Worm (Caenorhabditis elegans) whole organism, L4 larva: ENCODE results near the gene B0024.4.
"Not testable (repeated sequence)": the region's sequence is repeated elsewhere in the genome, so short reads cannot be mapped to it uniquely, and the experiment has no call there.

ENCODE experiments used
- D1046.2 ChIP-seq: fragments of 200-800 bp; sonication (Bioruptor generic); IDR thresholded peaks from 2 replicates; pipeline ENCODE4 v1.3.6; 2022; ENCODE audit warnings: missing genetic modification characterization, missing compliant biosample characterization
- F10B5.3 ChIP-seq: sonication (generic microtip); optimal IDR thresholded peaks from 2 replicates; lab custom pipeline; 2016; ENCODE audit warnings: mild to moderate bottlenecking, missing genetic modification characterization, missing compliant biosample characterization
- F37D6.2 ChIP-seq: sonication (generic microtip); optimal IDR thresholded peaks from 2 replicates; lab custom pipeline; 2016; ENCODE audit warnings: mild to moderate bottlenecking, missing genetic modification characterization, missing compliant biosample characterization
- F49E8.2 ChIP-seq: sonication (generic microtip); optimal IDR thresholded peaks from 2 replicates; lab custom pipeline; 2016; ENCODE audit warnings: missing compliant biosample characterization, mild to moderate bottlenecking, missing genetic modification characterization, borderline replicate concordance
- T20F7.1 ChIP-seq: fragments of 200-800 bp; sonication (Bioruptor generic); optimal IDR thresholded peaks from 2 replicates; lab custom pipeline; 2018; ENCODE audit warnings: mild to moderate bottlenecking, missing genetic modification characterization, missing compliant biosample characterization
- T26A8.4 ChIP-seq: fragments of 200-800 bp; sonication (Bioruptor generic); IDR thresholded peaks from 2 replicates; pipeline ENCODE4 v1.3.6; 2022; ENCODE audit warnings: missing genetic modification characterization, missing compliant biosample characterization
- Y48G9A.11 ChIP-seq: fragments of 200-800 bp; sonication (Bioruptor generic); IDR thresholded peaks from 2 replicates; pipeline ENCODE4 v1.3.6; 2022; ENCODE audit warnings: missing genetic modification reagents, missing genetic modification characterization, missing compliant biosample characterization
- Y75B8A.6 ChIP-seq: fragments of 200-800 bp; sonication (Bioruptor generic); IDR thresholded peaks from 2 replicates; pipeline ENCODE4 v1.3.6; 2022; ENCODE audit warnings: missing genetic modification reagents, missing genetic modification characterization, missing compliant biosample characterization
- aha-1 ChIP-seq: fragments of 150-350 bp; peaks from one replicate; lab custom pipeline; 2014; ENCODE audit warnings: missing biosample characterization, missing genetic modification characterization
- arid-1 ChIP-seq: fragments of 200-800 bp; sonication (Bioruptor generic); conservative IDR thresholded peaks from 2 replicates; pipeline ENCODE4 v1.3.6; 2022; ENCODE audit warnings: missing genetic modification reagents, missing genetic modification characterization, missing compliant biosample characterization
- ceh-20 ChIP-seq: fragments of 200-800 bp; sonication (Bioruptor generic); IDR thresholded peaks from 2 replicates; pipeline ENCODE4 v1.3.6; 2022; ENCODE audit warnings: missing genetic modification reagents, missing genetic modification characterization, missing compliant biosample characterization
- ctbp-1 ChIP-seq: fragments of 200-800 bp; sonication (Bioruptor generic); IDR thresholded peaks from 2 replicates; pipeline ENCODE4 v1.3.6; 2022; ENCODE audit warnings: missing genetic modification reagents, missing genetic modification characterization, missing compliant biosample characterization
- daf-16 ChIP-seq, 3 experiments: sonication (generic microtip); optimal IDR thresholded peaks; 2 replicates each; lab custom pipeline; 2016 to 2017; ENCODE audit warnings: missing genetic modification characterization in 3 of 3, missing genetic modification reagents in 3 of 3, mild to moderate bottlenecking in 2 of 3, missing compliant biosample characterization in 2 of 3, missing biosample characterization in 1 of 3, moderate library complexity in 1 of 3
- daf-19 ChIP-seq: fragments of 200-800 bp; sonication (Bioruptor generic); conservative IDR thresholded peaks from 2 replicates; pipeline ENCODE4 v1.3.6; 2022; ENCODE audit warnings: missing genetic modification characterization, missing compliant biosample characterization
- dmd-6 ChIP-seq: fragments of 200-800 bp; sonication (Bioruptor generic); IDR thresholded peaks from 2 replicates; pipeline ENCODE4 v1.3.6; 2022; ENCODE audit warnings: missing genetic modification reagents, missing genetic modification characterization, missing compliant biosample characterization
- dmd-9 ChIP-seq: fragments of 200-800 bp; sonication (Bioruptor generic); IDR thresholded peaks from 2 replicates; pipeline ENCODE4 v1.3.6; 2022; ENCODE audit warnings: missing genetic modification reagents, missing genetic modification characterization, missing compliant biosample characterization
- dpl-1 ChIP-seq: fragments of 150-350 bp; optimal IDR thresholded peaks from 2 replicates; lab custom pipeline; 2014; ENCODE audit warnings: missing biosample characterization, missing genetic modification reagents, missing genetic modification characterization
- dve-1 ChIP-seq: sonication (generic microtip); optimal IDR thresholded peaks from 2 replicates; lab custom pipeline; 2017; ENCODE audit warnings: antibody characterized with exemption, mild to moderate bottlenecking, missing genetic modification characterization, missing compliant biosample characterization; ENCODE audit not compliant: insufficient read depth
- egl-43 ChIP-seq: fragments of 200-800 bp; sonication (Bioruptor generic); IDR thresholded peaks from 2 replicates; pipeline ENCODE4 v1.3.6; 2022; ENCODE audit warnings: missing genetic modification reagents, missing genetic modification characterization, missing compliant biosample characterization
- hif-1 ChIP-seq, 2 experiments: sonication (generic microtip); optimal IDR thresholded peaks; 2 replicates each; lab custom pipeline; 2016 to 2017; ENCODE audit warnings: missing compliant biosample characterization in 2 of 2, missing genetic modification characterization in 2 of 2, missing genetic modification reagents in 2 of 2, missing genotype in 2 of 2, mild to moderate bottlenecking in 1 of 2
- hlh-11 ChIP-seq: fragments of 200-800 bp; sonication (Bioruptor generic); optimal IDR thresholded peaks from 2 replicates; lab custom pipeline; 2018; ENCODE audit warnings: mild to moderate bottlenecking, missing genetic modification characterization, missing compliant biosample characterization
- hmg-1.1 ChIP-seq: fragments of 200-800 bp; sonication (Bioruptor generic); IDR thresholded peaks from 2 replicates; pipeline ENCODE4 v1.3.6; 2022; ENCODE audit warnings: missing genetic modification reagents, missing genetic modification characterization, missing compliant biosample characterization
- lim-7 ChIP-seq: fragments of 200-800 bp; sonication (Bioruptor generic); IDR thresholded peaks from 2 replicates; pipeline ENCODE4 v1.3.6; 2022; ENCODE audit warnings: missing genetic modification characterization, missing compliant biosample characterization
- lin-1 ChIP-seq: fragments of 200-800 bp; sonication (Bioruptor generic); IDR thresholded peaks from 2 replicates; pipeline ENCODE4 v1.3.6; 2022; ENCODE audit warnings: missing genetic modification reagents, missing genetic modification characterization, missing compliant biosample characterization
- lin-29 ChIP-seq: fragments of 200-800 bp; sonication (Bioruptor generic); IDR thresholded peaks from 2 replicates; pipeline ENCODE4 v1.3.6; 2022; ENCODE audit warnings: missing genetic modification reagents, missing genetic modification characterization, missing compliant biosample characterization
- lin-38 ChIP-seq: fragments of 200-800 bp; sonication (Bioruptor generic); IDR thresholded peaks from 2 replicates; pipeline ENCODE4 v1.3.6; 2022; ENCODE audit warnings: missing genetic modification reagents, missing genetic modification characterization, missing compliant biosample characterization
- lsy-2 ChIP-seq, 2 experiments: fragments of 150-350 bp in 1 of 2; sonication (generic microtip) in 1 of 2; optimal IDR thresholded peaks; 2 replicates each; lab custom pipeline; 2014 to 2017; ENCODE audit warnings: missing biosample characterization in 2 of 2, missing genetic modification characterization in 2 of 2
- madf-5 ChIP-seq, 2 experiments: fragments of 200-800 bp; sonication (Bioruptor generic); IDR thresholded peaks; 2 replicates each; pipeline ENCODE4 v1.3.6; 2022; ENCODE audit warnings: missing compliant biosample characterization in 2 of 2, missing genetic modification characterization in 2 of 2
- madf-9 ChIP-seq: fragments of 200-800 bp; sonication (Bioruptor generic); conservative IDR thresholded peaks from 2 replicates; pipeline ENCODE4 v1.3.6; 2022; ENCODE audit warnings: missing genetic modification reagents, missing genetic modification characterization, missing compliant biosample characterization
- mep-1 ChIP-seq: fragments of 150-350 bp; sonication (generic microtip); optimal IDR thresholded peaks from 3 replicates; lab custom pipeline; 2014; ENCODE audit warnings: missing biosample characterization, missing genetic modification characterization
- mes-2 ChIP-seq: sonication (generic microtip); optimal IDR thresholded peaks from 2 replicates; lab custom pipeline; 2016; ENCODE audit warnings: missing genotype, mild to moderate bottlenecking, missing genetic modification characterization, missing compliant biosample characterization; ENCODE audit not compliant: poor library complexity, severe bottlenecking
- mxl-2 ChIP-seq: fragments of 200-800 bp; sonication (Bioruptor generic); conservative IDR thresholded peaks from 2 replicates; pipeline ENCODE4 v1.3.6; 2022; ENCODE audit warnings: missing genetic modification reagents, missing genetic modification characterization, missing compliant biosample characterization
- mxl-3 ChIP-seq: fragments of 200-800 bp; sonication (Bioruptor generic); optimal IDR thresholded peaks from 2 replicates; lab custom pipeline; 2018; ENCODE audit warnings: mild to moderate bottlenecking, missing genetic modification characterization, missing compliant biosample characterization
- nhr-102 ChIP-seq: sonication (generic microtip); optimal IDR thresholded peaks from 2 replicates; lab custom pipeline; 2016; ENCODE audit warnings: mild to moderate bottlenecking, missing genetic modification characterization, moderate library complexity, missing compliant biosample characterization
- nhr-41 ChIP-seq: fragments of 200-800 bp; sonication (Bioruptor generic); IDR thresholded peaks from 2 replicates; pipeline ENCODE4 v1.3.6; 2022; ENCODE audit warnings: missing genetic modification reagents, missing genetic modification characterization, missing compliant biosample characterization
- nhr-42 ChIP-seq: fragments of 200-800 bp; sonication (Bioruptor generic); IDR thresholded peaks from 2 replicates; pipeline ENCODE4 v1.3.6; 2022; ENCODE audit warnings: missing genetic modification characterization, missing compliant biosample characterization
- nhr-48 ChIP-seq: sonication (generic microtip); optimal IDR thresholded peaks from 2 replicates; lab custom pipeline; 2016; ENCODE audit warnings: mild to moderate bottlenecking, missing genetic modification characterization, missing compliant biosample characterization
- nhr-6 ChIP-seq: fragments of 150-350 bp; optimal IDR thresholded peaks from 2 replicates; lab custom pipeline; 2014; ENCODE audit warnings: missing biosample characterization, missing genetic modification characterization
- pha-4 ChIP-seq, 2 experiments: fragments of 150-350 bp in 1 of 2; fragments of 200-800 bp in 1 of 2; sonication (Bioruptor generic) in 1 of 2; IDR thresholded peaks in 1 of 2; optimal IDR thresholded peaks in 1 of 2; 2 replicates each; pipeline versions ENCODE4 v1.3.6 to Lab custom; 2014 to 2022; ENCODE audit warnings: missing genetic modification characterization in 2 of 2, missing genetic modification reagents in 2 of 2, missing biosample characterization in 1 of 2, missing compliant biosample characterization in 1 of 2
- php-3 ChIP-seq: fragments of 200-800 bp; sonication (Bioruptor generic); IDR thresholded peaks from 2 replicates; pipeline ENCODE4 v1.3.6; 2022; ENCODE audit warnings: missing genetic modification reagents, missing genetic modification characterization, missing compliant biosample characterization
- rbr-2 ChIP-seq: sonication (generic microtip); optimal IDR thresholded peaks from 2 replicates; lab custom pipeline; 2016; ENCODE audit warnings: missing genotype, missing genetic modification characterization, missing compliant biosample characterization
- saeg-2 ChIP-seq: fragments of 200-800 bp; sonication (Bioruptor generic); IDR thresholded peaks from 2 replicates; pipeline ENCODE4 v1.3.6; 2022; ENCODE audit warnings: missing genetic modification reagents, missing genetic modification characterization, missing compliant biosample characterization
- set-16 ChIP-seq: fragments of 200-800 bp; sonication (Bioruptor generic); IDR thresholded peaks from 2 replicates; pipeline ENCODE4 v1.3.6; 2022; ENCODE audit warnings: missing genetic modification reagents, missing genetic modification characterization, missing compliant biosample characterization
- snpc-1.2 ChIP-seq: fragments of 200-800 bp; sonication (Bioruptor generic); IDR thresholded peaks from 2 replicates; pipeline ENCODE4 v1.3.6; 2022; ENCODE audit warnings: missing genetic modification reagents, missing genetic modification characterization, missing compliant biosample characterization
- spr-1 ChIP-seq: sonication (generic microtip); optimal IDR thresholded peaks from 2 replicates; lab custom pipeline; 2016; ENCODE audit warnings: mild to moderate bottlenecking, missing genetic modification characterization, missing compliant biosample characterization
- spr-3 ChIP-seq: fragments of 200-800 bp; sonication (Bioruptor generic); optimal IDR thresholded peaks from 2 replicates; lab custom pipeline; 2018; ENCODE audit warnings: mild to moderate bottlenecking, missing genetic modification characterization, missing compliant biosample characterization
- tra-1 ChIP-seq: fragments of 200-800 bp; sonication (Bioruptor generic); IDR thresholded peaks from 2 replicates; pipeline ENCODE4 v1.3.6; 2022; ENCODE audit warnings: missing genetic modification reagents, missing genetic modification characterization, missing compliant biosample characterization
- zfp-3 ChIP-seq: fragments of 200-800 bp; sonication (Bioruptor generic); conservative IDR thresholded peaks from 2 replicates; pipeline ENCODE4 v1.3.6; 2022; ENCODE audit warnings: missing genetic modification reagents, missing genetic modification characterization, missing compliant biosample characterization

B0024.4 gene

DNA sequence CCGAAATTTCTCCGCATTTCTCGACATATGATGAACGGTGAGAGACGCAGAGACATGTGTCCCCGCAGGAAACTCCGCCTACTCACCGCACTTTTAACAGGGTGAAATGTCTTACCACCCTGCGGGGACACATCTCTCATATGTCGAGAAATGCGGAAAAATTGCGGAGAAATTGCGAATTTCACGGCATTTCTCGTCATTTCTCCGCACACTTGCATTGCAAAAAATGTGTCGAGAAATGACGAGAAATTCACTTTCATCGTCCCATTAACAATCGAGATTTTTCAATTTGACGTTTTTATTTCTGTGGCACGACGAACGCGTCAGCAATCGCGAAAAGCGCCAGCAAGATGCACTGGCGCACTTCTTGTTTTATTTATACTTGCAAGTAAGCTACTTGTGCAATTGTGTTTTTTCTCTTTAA lies 44.7 kb downstream of the B0024.4 start, which contains the start of gene K07C5.13:
Gene K07C5.13 (plus strand): TSS at position 151 of the 424 bp plus-strand sequence.
- TF ChIP-seq pha-4 (GFP tag; IDR thresholded peaks at IDR 0.05; lab: Robert Waterston, UW) (peak; percentile 91), T26A8.4 (GFP tag; lab: Robert Waterston, UW) (peak; percentile 95), lin-29 (peak; percentile 92), Y75B8A.6 (GFP tag; lab: Robert Waterston, UW) (peak; percentile 94), nhr-6 (tag; lab: Kevin White, UChicago) (peak; percentile 0), spr-1 (tag; lab: Kevin White, UChicago) (peak; percentile 71), snpc-1.2 (GFP tag; lab: Robert Waterston, UW) (peak; percentile 82), nhr-102 (tag; lab: Kevin White, UChicago) (peak; percentile 86), D1046.2 (GFP tag; lab: Robert Waterston, UW) (peak; percentile 89), dpl-1 (GFP tag; lab: Kevin White, UChicago) (peak; percentile 47), lin-38 (peak; percentile 92), daf-19 (GFP tag; lab: Robert Waterston, UW) (peak; percentile 72; the same call in 1 of the 2 replicates), madf-9 (GFP tag; lab: Robert Waterston, UW) (peak; percentile 84), rbr-2 (tag; lab: Kevin White, UChicago) (peak; percentile 80), mxl-3 (GFP tag; lab: Kevin White, UChicago) (peak; percentile 54), lim-7 (GFP tag; lab: Robert Waterston, UW) (0 out of 2 replicates have a peak, but pooled peaks have one; percentile 46), F37D6.2 (tag; lab: Kevin White, UChicago) (peak; percentile 67), nhr-41 (GFP tag; lab: Robert Waterston, UW) (peak; percentile 24; the same call in 1 of the 2 replicates), set-16 (GFP tag; lab: Robert Waterston, UW) (peak; percentile 63), spr-3 (peak; percentile 54), madf-5 (GFP tag; IDR thresholded peaks at IDR 0.05; lab: Robert Waterston, UW) (peak in 1 of 2 experiments; percentile 83; a peak in 1 of 4 replicates), Y48G9A.11 (GFP tag; lab: Robert Waterston, UW) (peak; percentile 89), nhr-48 (tag; lab: Kevin White, UChicago) (peak; percentile 95), mes-2 (tag; lab: Kevin White, UChicago) (peak; percentile 78), mxl-2 (peak; percentile 74; the same call in 1 of the 2 replicates), saeg-2 (GFP tag; lab: Robert Waterston, UW) (peak; percentile 90), tra-1 (GFP tag; lab: Robert Waterston, UW) (peak; percentile 94), aha-1 (tag; lab: Kevin White, UChicago) (peak; percentile 93), T20F7.1 (GFP tag; lab: Kevin White, UChicago) (peak; percentile 65), egl-43 (peak; percentile 94), nhr-42 (GFP tag; lab: Robert Waterston, UW) (peak; percentile 92), hmg-1.1 (peak; percentile 90), zfp-3 (peak; percentile 93), lin-1 (GFP tag; lab: Robert Waterston, UW) (peak; percentile 84), ctbp-1 (GFP tag; lab: Robert Waterston, UW) (peak; percentile 91), F49E8.2 (tag; lab: Kevin White, UChicago) (peak; percentile 78), lsy-2 (tag; optimal IDR thresholded peaks at IDR 0.05; lab: Kevin White, UChicago) (peak in 1 of 2 experiments; percentile 21), ceh-20 (GFP tag; lab: Robert Waterston, UW) (peak; percentile 95), hlh-11 (peak; percentile 88), F10B5.3 (tag; lab: Kevin White, UChicago) (peak; percentile 55), hif-1 (tag; optimal IDR thresholded peaks at IDR 0.05; lab: Kevin White, UChicago) (peak; percentile 16 to 30), mep-1 (peak; percentile 32), php-3 (GFP tag; lab: Robert Waterston, UW) (peak; percentile 91), dve-1 (tag; lab: Kevin White, UChicago) (peak; percentile 9), dmd-6 (GFP tag; lab: Robert Waterston, UW) (peak; percentile 93), dmd-9 (GFP tag; lab: Robert Waterston, UW) (peak; percentile 94), arid-1 (GFP tag; lab: Robert Waterston, UW) (peak; percentile 89), daf-16 (GFP tag; optimal IDR thresholded peaks at IDR 0.05; lab: Kevin White, UChicago) (peak in 1 of 2 experiments; percentile 51)
- TF ChIP-seq pha-4, daf-16 (tag; optimal IDR thresholded peaks at IDR 0.05; lab: Kevin White, UChicago): not testable (repeated sequence)
